Worm (Caenorhabditis elegans) whole organism, midembryonic: ENCODE data around the gene ZK686.5.

Source experiments
- T22C8.4 ChIP-seq: fragments of 200-800 bp; sonication (Bioruptor generic); IDR thresholded peaks from 2 replicates; pipeline ENCODE4 v1.3.6; 2022; ENCODE audit warnings: missing genetic modification characterization, missing compliant biosample characterization
- cog-1 ChIP-seq: sonication (generic microtip); optimal IDR thresholded peaks from 2 replicates; lab custom pipeline; 2016; ENCODE audit warnings: missing genetic modification characterization, missing compliant biosample characterization
- flt-1 ChIP-seq: fragments of 200-800 bp; sonication (Bioruptor generic); IDR thresholded peaks from 2 replicates; pipeline ENCODE4 v1.3.6; 2022; ENCODE audit warnings: missing genetic modification characterization, missing compliant biosample characterization
- klf-2 ChIP-seq: fragments of 200-800 bp; sonication (Bioruptor generic); conservative IDR thresholded peaks from 2 replicates; pipeline ENCODE4 v1.3.6; 2022; ENCODE audit warnings: missing genetic modification reagents, missing genetic modification characterization, missing compliant biosample characterization
- med-1 ChIP-seq: sonication (generic microtip); optimal IDR thresholded peaks from 2 replicates; lab custom pipeline; 2017; ENCODE audit warnings: missing genetic modification characterization, mild to moderate bottlenecking, missing compliant biosample characterization, antibody characterized with exemption, missing genetic modification reagents; ENCODE audit not compliant: insufficient read depth
- tab-1 ChIP-seq: fragments of 200-800 bp; sonication (Bioruptor generic); IDR thresholded peaks from 2 replicates; pipeline ENCODE4 v1.3.6; 2022; ENCODE audit warnings: missing genetic modification characterization, missing compliant biosample characterization
- ztf-29 ChIP-seq: fragments of 200-800 bp; sonication (Bioruptor generic); IDR thresholded peaks from 2 replicates; pipeline ENCODE4 v1.3.6; 2022; ENCODE audit warnings: missing genetic modification reagents, missing genetic modification characterization, missing compliant biosample characterization

DNA sequence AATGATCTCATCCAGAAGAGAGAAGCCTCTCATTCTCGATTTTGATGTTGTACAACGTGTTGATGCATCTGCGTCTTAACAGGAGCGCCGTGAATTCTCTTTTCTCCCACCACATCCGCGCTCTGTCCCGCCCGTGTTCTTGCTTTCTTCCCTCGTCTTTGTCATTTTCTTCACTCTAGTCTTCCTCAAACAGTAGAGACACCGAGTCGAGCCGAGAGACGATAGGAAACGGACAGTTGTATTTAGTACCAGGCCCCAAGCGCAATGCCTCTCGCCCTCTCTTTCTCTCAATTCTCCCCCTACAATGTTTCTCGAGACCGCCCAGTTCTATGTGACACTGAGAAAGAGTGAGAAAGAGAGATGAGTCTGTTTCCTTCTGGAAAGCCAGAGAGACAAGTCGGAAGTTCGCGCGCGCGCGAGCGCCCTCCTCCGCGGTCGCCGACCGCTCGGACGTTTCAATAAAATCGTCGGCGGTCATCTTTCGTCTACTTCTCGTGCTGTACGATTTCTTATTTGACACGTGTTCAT is 37.7 kb downstream of the ZK686.5 start, which contains the start of gene ZK112.4:
- no peak for TF ChIP-seq med-1 (GFP tag; lab: Kevin White, UChicago)
- peak; percentile 28; the same call in 1 of the 2 replicates for TF ChIP-seq flt-1 (GFP tag; lab: Robert Waterston, UW)
- TF ChIP-seq tab-1 (GFP tag; lab: Robert Waterston, UW): no peak
- no peak for TF ChIP-seq T22C8.4 (GFP tag; lab: Robert Waterston, UW)
- TF ChIP-seq cog-1: peak; percentile 85
- TF ChIP-seq klf-2: no peak
- no peak for TF ChIP-seq ztf-29 (GFP tag; lab: Robert Waterston, UW)
